Worm (Caenorhabditis elegans) whole organism, late embryonic: Measurements from ENCODE around the gene srg-16.
A peak's percentile ranks its signal among the peaks of the same experiment; 100 is the strongest.

ENCODE experiments used
- C38D4.7 ChIP-seq: fragments of 200-800 bp; sonication (Bioruptor generic); optimal IDR thresholded peaks from 2 replicates; lab custom pipeline; 2018; ENCODE audit warnings: mild to moderate bottlenecking, missing genetic modification characterization, moderate library complexity, missing compliant biosample characterization
- F13H6.1 ChIP-seq: sonication (generic microtip); optimal IDR thresholded peaks from 2 replicates; lab custom pipeline; 2016; ENCODE audit warnings: missing genetic modification characterization, missing compliant biosample characterization
- K09A11.1 ChIP-seq: sonication (generic microtip); optimal IDR thresholded peaks from 2 replicates; lab custom pipeline; 2017; ENCODE audit warnings: antibody characterized with exemption, mild to moderate bottlenecking, missing genetic modification characterization, missing compliant biosample characterization; ENCODE audit not compliant: insufficient read depth
- Y22D7AL.16 ChIP-seq: sonication (generic microtip); optimal IDR thresholded peaks from 2 replicates; lab custom pipeline; 2016; ENCODE audit warnings: missing genetic modification characterization, missing compliant biosample characterization
- ceh-14 ChIP-seq: sonication (generic microtip); optimal IDR thresholded peaks from 2 replicates; lab custom pipeline; 2016; ENCODE audit warnings: missing genotype, missing genetic modification characterization, missing compliant biosample characterization
- ceh-18 ChIP-seq: sonication (generic microtip); optimal IDR thresholded peaks from 2 replicates; lab custom pipeline; 2016; ENCODE audit warnings: missing genetic modification characterization, missing compliant biosample characterization
- ceh-22 ChIP-seq: sonication (generic microtip); optimal IDR thresholded peaks from 2 replicates; lab custom pipeline; 2017; ENCODE audit warnings: missing biosample characterization, missing genetic modification characterization
- ceh-30 ChIP-seq: fragments of 150-350 bp; optimal IDR thresholded peaks from 2 replicates; lab custom pipeline; 2014; ENCODE audit warnings: missing biosample characterization, missing genetic modification characterization
- ceh-31 ChIP-seq: sonication (generic microtip); optimal IDR thresholded peaks from 2 replicates; lab custom pipeline; 2016; ENCODE audit warnings: missing genetic modification characterization, missing compliant biosample characterization
- ceh-48 ChIP-seq: sonication (generic microtip); optimal IDR thresholded peaks from 2 replicates; lab custom pipeline; 2016; ENCODE audit warnings: missing genetic modification characterization, inconsistent platforms, missing compliant biosample characterization
- che-1 ChIP-seq: sonication (generic microtip); optimal IDR thresholded peaks from 2 replicates; lab custom pipeline; 2016; ENCODE audit warnings: mild to moderate bottlenecking, missing genetic modification characterization, missing compliant biosample characterization
- dve-1 ChIP-seq: sonication (generic microtip); optimal IDR thresholded peaks from 2 replicates; lab custom pipeline; 2017; ENCODE audit warnings: antibody characterized with exemption, mild to moderate bottlenecking, missing genetic modification characterization, missing compliant biosample characterization
- elt-4 ChIP-seq: sonication (generic microtip); optimal IDR thresholded peaks from 2 replicates; lab custom pipeline; 2016; ENCODE audit warnings: missing genetic modification characterization, missing compliant biosample characterization
- fax-1 ChIP-seq: sonication (generic microtip); optimal IDR thresholded peaks from 2 replicates; lab custom pipeline; 2016; ENCODE audit warnings: missing genotype, missing genetic modification characterization, missing compliant biosample characterization
- gmeb-2 ChIP-seq: sonication (generic microtip); optimal IDR thresholded peaks from 2 replicates; lab custom pipeline; 2016; ENCODE audit warnings: missing genetic modification characterization, inconsistent platforms, missing compliant biosample characterization
- hlh-13 ChIP-seq: fragments of 200-800 bp; sonication (Bioruptor generic); optimal IDR thresholded peaks from 2 replicates; lab custom pipeline; 2018; ENCODE audit warnings: mild to moderate bottlenecking, missing genetic modification characterization, missing compliant biosample characterization
- hlh-30 ChIP-seq: sonication (generic microtip); optimal IDR thresholded peaks from 2 replicates; lab custom pipeline; 2017; ENCODE audit warnings: antibody characterized with exemption, missing genetic modification characterization, missing compliant biosample characterization; ENCODE audit not compliant: insufficient read depth
- hlh-6 ChIP-seq: sonication (generic microtip); optimal IDR thresholded peaks from 2 replicates; lab custom pipeline; 2016; ENCODE audit warnings: missing genotype, missing genetic modification characterization, missing compliant biosample characterization
- hlh-8 ChIP-seq: sonication (generic microtip); optimal IDR thresholded peaks from 2 replicates; lab custom pipeline; 2016; ENCODE audit warnings: missing genotype, missing genetic modification characterization, missing compliant biosample characterization
- madf-2 ChIP-seq: sonication (generic microtip); optimal IDR thresholded peaks from 2 replicates; lab custom pipeline; 2017; ENCODE audit warnings: missing genetic modification characterization, missing compliant biosample characterization
- mec-3 ChIP-seq: sonication (generic microtip); optimal IDR thresholded peaks from 2 replicates; lab custom pipeline; 2016; ENCODE audit warnings: borderline replicate concordance, missing genetic modification characterization, missing compliant biosample characterization
- nhr-232 ChIP-seq: sonication (generic microtip); optimal IDR thresholded peaks from 2 replicates; lab custom pipeline; 2016; ENCODE audit warnings: missing genetic modification characterization, missing compliant biosample characterization
- npax-4 ChIP-seq: sonication (generic microtip); optimal IDR thresholded peaks from 2 replicates; lab custom pipeline; 2016; ENCODE audit warnings: missing genetic modification characterization, missing compliant biosample characterization
- pag-3 ChIP-seq: sonication (generic microtip); optimal IDR thresholded peaks from 2 replicates; lab custom pipeline; 2016; ENCODE audit warnings: missing compliant biosample characterization, missing genetic modification characterization, borderline replicate concordance
- pax-1 ChIP-seq: fragments of 150-350 bp; optimal IDR thresholded peaks from 2 replicates; lab custom pipeline; 2014; ENCODE audit warnings: missing biosample characterization, missing genetic modification characterization
- pha-2 ChIP-seq: sonication (generic microtip); optimal IDR thresholded peaks from 2 replicates; lab custom pipeline; 2017; ENCODE audit warnings: mild to moderate bottlenecking, missing genetic modification characterization, missing compliant biosample characterization
- pros-1 ChIP-seq: fragments of 150-350 bp; optimal IDR thresholded peaks from 2 replicates; lab custom pipeline; 2014; ENCODE audit warnings: missing biosample characterization, missing genetic modification reagents, missing genetic modification characterization
- ref-2 ChIP-seq: sonication (generic microtip); optimal IDR thresholded peaks from 2 replicates; lab custom pipeline; 2016; ENCODE audit warnings: missing genetic modification characterization, missing compliant biosample characterization
- sdc-2 ChIP-seq: sonication (generic microtip); optimal IDR thresholded peaks from 2 replicates; lab custom pipeline; 2016; ENCODE audit warnings: missing genotype, missing genetic modification characterization, missing compliant biosample characterization
- sox-2 ChIP-seq: fragments of 200-800 bp; sonication (Bioruptor generic); IDR thresholded peaks from 2 replicates; pipeline ENCODE4 v1.3.6; 2022; ENCODE audit warnings: missing genetic modification reagents, missing genetic modification characterization, missing compliant biosample characterization
- sox-4 ChIP-seq: sonication (generic microtip); optimal IDR thresholded peaks from 2 replicates; lab custom pipeline; 2017; ENCODE audit warnings: mild to moderate bottlenecking, missing genetic modification characterization, inconsistent platforms, missing compliant biosample characterization
- tbx-2 ChIP-seq: sonication (generic microtip); optimal IDR thresholded peaks from 2 replicates; lab custom pipeline; 2016; ENCODE audit warnings: missing genetic modification characterization, missing compliant biosample characterization
- unc-3 ChIP-seq, 2 experiments: fragments of 200-800 bp in 1 of 2; sonication (Bioruptor generic) in 1 of 2; sonication (generic microtip) in 1 of 2; conservative IDR thresholded peaks in 1 of 2; optimal IDR thresholded peaks in 1 of 2; 2 replicates each; pipeline versions ENCODE4 v1.3.6 to Lab custom; 2016 to 2022; ENCODE audit warnings: missing compliant biosample characterization in 2 of 2, missing genetic modification characterization in 2 of 2, missing genetic modification reagents in 1 of 2
- unc-42 ChIP-seq: sonication (generic microtip); optimal IDR thresholded peaks from 2 replicates; lab custom pipeline; 2016; ENCODE audit warnings: missing genotype, missing genetic modification characterization, missing compliant biosample characterization

srg-16 gene

ce11 chrII:12499969-12500368 lies 33.0 kb downstream of the srg-16 start:
- TF ChIP-seq dve-1 (no peak), unc-42 (tag; lab: Kevin White, UChicago) (peak; percentile 92)

- TF ChIP-seq hlh-30 (tag; lab: Kevin White, UChicago) (no peak), che-1 (no peak), ceh-48 (tag; lab: Kevin White, UChicago) (no peak), C38D4.7 (GFP tag; lab: Kevin White, UChicago) (no peak), Y22D7AL.16 (tag; lab: Kevin White, UChicago) (no peak), sox-2 (GFP tag; lab: Robert Waterston, UW) (no peak), ceh-22 (no peak), ceh-14 (tag; lab: Kevin White, UChicago) (no peak), K09A11.1 (no peak), ceh-30 (tag; lab: Kevin White, UChicago) (no peak)
- TF ChIP-seq, all 69 proteins: peak for 0
Measured at ce11 chrII:12502784-12503183, 35.9 kb downstream of the srg-16 start, which contains the start of gene ador-1. Gene ador-1, minus strand, starts transcription at chrII:12502884.

- no peak for TF ChIP-seq pros-1
- TF ChIP-seq ceh-31 (tag; lab: Kevin White, UChicago): no peak
- TF ChIP-seq Y22D7AL.16 (tag; lab: Kevin White, UChicago): no peak
- TF ChIP-seq ref-2: no peak
- no peak for TF ChIP-seq sdc-2
- TF ChIP-seq mec-3 (tag; lab: Kevin White, UChicago): no peak
- no peak for TF ChIP-seq npax-4 (tag; lab: Kevin White, UChicago)
- no peak for TF ChIP-seq sox-4
- no peak for TF ChIP-seq madf-2 (tag; lab: Kevin White, UChicago)
- TF ChIP-seq ceh-48 (tag; lab: Kevin White, UChicago): no peak
- no peak for TF ChIP-seq tbx-2 (tag; lab: Kevin White, UChicago)
- no peak for TF ChIP-seq elt-4
- TF ChIP-seq hlh-8: no peak
Measured at ce11 chrII:12506511-12506910, 39.6 kb downstream of the srg-16 start.

- TF ChIP-seq F13H6.1 (tag; lab: Kevin White, UChicago) (no peak), pax-1 (tag; lab: Kevin White, UChicago) (no peak), pag-3 (tag; lab: Kevin White, UChicago) (no peak), ceh-18 (tag; lab: Kevin White, UChicago) (no peak), hlh-13 (GFP tag; lab: Kevin White, UChicago) (no peak)
Measured at ce11 chrII:12507038-12507437, 40.1 kb downstream of the srg-16 start, which contains the start of gene srh-68. Gene srh-68, plus strand, starts transcription at chrII:12507338.

ce11 chrII:12508650-12509049 lies 41.7 kb downstream of the srg-16 start, which contains the start of gene srh-67:
Gene srh-67, plus strand, starts transcription at chrII:12508950.
- TF ChIP-seq fax-1 (tag; lab: Kevin White, UChicago) (no peak), pag-3 (tag; lab: Kevin White, UChicago) (no peak), pha-2 (tag; lab: Kevin White, UChicago) (no peak), unc-3 (GFP tag; conservative IDR thresholded peaks at IDR 0.05; lab: Robert Waterston, UW) (no peak), unc-3 (tag; optimal IDR thresholded peaks at IDR 0.05; lab: Kevin White, UChicago) (no peak), nhr-232 (tag; lab: Kevin White, UChicago) (no peak), hlh-8 (no peak), hlh-6 (tag; lab: Kevin White, UChicago) (no peak), gmeb-2 (no peak)
